Fruit fly (Drosophila melanogaster) S2 (cell line): Measurements from ENCODE around the gene Amacr.

Experiments used
- CG8478 ChIP-seq: fragments of >200 bp; optimal IDR thresholded peaks from 2 replicates; lab custom pipeline; 2018
- CTCF ChIP-seq, 2 experiments: fragments of >200 bp; optimal IDR thresholded peaks; 2 replicates each; lab custom pipeline; 2018

The Amacr gene

DNA sequence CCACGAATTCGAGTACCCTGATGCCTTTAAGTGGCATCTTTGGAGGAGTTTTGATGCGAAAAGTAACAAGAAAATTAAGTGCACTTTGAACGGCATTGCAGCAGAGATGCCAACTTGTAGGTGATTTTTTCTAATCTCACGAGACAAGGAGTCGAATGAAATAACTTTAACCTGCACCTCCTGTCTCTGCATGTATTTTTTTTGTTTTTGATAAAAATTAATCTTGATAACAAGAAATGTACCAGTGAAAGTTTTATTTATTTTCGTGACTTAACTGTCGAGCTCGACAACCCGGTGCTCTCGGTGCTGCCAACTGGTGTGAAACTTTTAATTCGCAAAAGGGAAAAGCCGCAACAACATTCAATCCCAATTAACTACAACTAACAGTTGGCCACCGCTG, at the start of gene Amacr, which contains the start of gene Ns4:
TSS of gene Amacr (minus strand) at position 182 of the 400 bp plus-strand sequence.
TSS of gene Ns4 (plus strand) at position 317 of the 400 bp plus-strand sequence.
- TF ChIP-seq CG8478 (lab: Kevin White, UChicago) (no peak), CTCF (optimal IDR thresholded peaks at IDR 0.05; lab: Kevin White, UChicago) (no peak)

DNA sequence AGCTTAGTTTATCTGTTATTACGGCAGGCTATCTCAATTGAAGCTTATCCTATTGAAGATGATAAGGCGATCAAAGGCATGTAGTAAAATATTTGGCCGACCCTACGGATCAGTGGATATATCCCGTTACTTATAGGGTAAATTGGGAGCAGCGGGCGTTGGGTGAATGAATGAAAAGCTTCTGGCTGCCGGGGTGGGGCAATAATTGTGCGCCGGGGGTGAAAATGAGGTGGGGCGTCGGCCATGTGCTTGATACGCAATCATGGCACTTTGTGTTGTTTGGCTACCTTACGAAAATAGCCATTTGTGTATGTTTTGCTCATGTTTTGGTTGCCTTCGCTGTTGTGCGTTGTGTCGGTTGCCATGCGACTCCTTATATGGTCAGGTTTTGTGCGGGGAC, 49.7 kb upstream of the Amacr start:
- TF ChIP-seq CTCF (optimal IDR thresholded peaks at IDR 0.05; lab: Kevin White, UChicago) (no peak), CG8478 (lab: Kevin White, UChicago) (no peak)

DNA sequence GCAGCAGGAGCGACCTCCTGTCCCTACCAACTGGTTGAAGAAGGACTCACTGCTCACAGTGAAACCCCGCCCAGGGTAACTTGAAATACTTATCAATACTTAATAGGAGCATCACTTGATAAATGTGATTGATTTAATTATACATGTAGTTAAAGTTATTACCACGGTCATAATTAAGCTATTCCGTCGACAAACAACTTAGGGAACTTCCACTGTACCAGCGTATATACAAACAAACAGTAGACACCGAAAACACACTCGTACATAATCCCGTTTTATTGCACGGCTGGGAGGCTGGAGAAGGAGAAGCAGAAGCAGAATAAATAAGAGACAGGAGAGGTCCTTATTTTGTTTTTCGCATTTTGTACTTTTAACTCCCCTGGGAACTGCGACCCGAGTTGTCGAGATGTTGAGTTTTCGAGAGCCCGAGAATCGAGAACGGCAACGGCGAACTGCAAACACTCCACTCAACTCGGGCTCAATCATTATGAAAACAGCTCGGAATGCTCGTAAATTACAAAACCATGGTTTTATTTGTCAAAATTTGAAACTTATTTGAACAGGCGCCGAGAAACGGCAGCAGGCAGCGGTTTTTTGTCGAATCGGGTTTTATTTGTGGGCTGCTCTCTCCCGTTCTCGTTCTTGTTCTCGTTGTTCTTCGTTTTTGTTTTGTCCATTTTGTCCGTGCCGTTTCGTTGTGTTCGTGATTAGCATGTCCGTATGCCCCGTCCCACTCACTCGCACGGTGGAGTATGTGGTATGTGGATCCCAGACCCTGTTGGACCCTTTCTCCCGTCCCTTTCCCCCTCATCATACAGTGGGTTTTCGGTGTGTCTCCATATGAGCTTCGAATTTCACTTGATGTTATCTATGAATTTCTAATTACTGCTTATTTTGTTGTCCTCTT, 48.1 kb upstream of the Amacr start:
- TF ChIP-seq CTCF (optimal IDR thresholded peaks at IDR 0.05; lab: Kevin White, UChicago) = no peak
- no peak for TF ChIP-seq CG8478 (lab: Kevin White, UChicago)

DNA sequence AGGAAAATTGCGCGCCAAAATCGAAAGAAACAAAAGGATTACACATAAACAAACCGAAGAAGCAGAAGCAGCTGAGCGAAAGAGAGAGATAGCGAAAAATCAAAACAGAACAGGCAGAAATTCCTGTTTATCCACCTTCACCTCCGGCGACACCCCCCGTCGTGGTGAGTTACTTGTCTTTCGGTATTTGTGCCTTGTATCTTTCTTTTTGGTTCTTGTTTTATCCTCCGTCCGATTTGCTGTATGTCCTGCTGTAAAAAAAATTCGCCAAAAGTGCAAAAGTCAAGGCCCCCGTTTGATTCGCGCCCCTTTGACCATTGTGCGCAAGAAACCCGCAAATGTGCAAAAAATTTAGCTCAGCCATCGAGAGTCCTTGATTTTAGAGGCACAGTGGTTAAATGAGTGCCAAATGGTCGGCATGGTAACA, 46.2 kb upstream of the Amacr start:
- TF ChIP-seq CTCF (optimal IDR thresholded peaks at IDR 0.05; lab: Kevin White, UChicago) (no peak), CG8478 (lab: Kevin White, UChicago) (no peak)

DNA sequence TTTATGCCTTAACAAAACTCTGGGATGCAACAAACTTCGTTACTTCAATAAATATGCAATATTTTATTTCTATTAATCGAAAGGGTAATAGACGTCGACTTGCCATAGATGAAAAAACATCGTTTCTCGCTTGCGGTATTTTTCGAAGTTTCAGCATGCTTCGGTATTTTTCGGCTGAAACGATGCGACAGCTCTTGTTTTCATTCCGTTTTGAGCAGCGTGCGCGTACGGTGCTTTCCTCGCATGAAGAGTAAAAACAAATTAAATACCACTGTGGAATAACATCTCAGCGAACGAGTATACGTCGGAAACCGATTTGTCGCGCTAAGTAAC, 45.3 kb upstream of the Amacr start, which contains the start of gene CG9328:
TSS of gene CG9328 (plus strand) at position 201 of the 333 bp plus-strand sequence.
- TF ChIP-seq CTCF (optimal IDR thresholded peaks at IDR 0.05; lab: Kevin White, UChicago) (no peak), CG8478 (lab: Kevin White, UChicago) (no peak)

DNA sequence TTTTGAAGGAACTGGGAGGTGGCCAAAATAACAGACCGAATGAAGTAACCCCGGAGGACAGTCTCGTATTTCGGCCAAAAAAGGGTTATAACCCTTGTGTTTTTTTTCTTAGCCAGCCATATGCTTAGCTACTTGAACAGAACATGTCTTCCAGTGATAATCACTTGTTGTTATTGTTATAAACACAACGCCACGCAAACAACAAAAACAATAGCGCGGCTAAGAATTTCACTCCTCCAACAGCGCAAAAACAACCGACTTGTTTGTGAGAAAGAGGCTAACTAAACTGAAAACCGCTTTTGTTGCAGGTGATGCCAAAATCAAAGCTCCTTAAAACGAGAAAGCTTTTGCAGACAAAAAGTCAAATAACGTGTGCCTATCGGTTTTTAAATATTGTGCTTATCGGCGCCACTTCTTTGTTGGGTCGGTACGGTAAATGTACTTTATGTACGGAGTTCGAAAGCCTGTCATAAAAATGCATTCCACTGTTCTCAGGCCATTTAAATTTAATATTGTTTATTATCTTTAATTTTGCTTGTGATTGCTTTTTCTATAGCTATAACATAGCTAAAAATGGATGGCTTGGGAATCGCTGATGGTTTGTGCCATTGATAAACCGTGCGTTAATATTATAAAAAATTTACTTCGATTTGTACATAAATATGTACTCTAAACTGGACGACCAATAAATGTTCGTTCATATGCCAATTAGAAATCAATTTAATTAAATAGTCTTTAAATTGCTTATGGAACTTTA, 44.8 kb upstream of the Amacr start, which contains the start of gene vari:
TSS of gene vari (minus strand) at position 285 of the 757 bp plus-strand sequence.
- TF ChIP-seq CG8478 (lab: Kevin White, UChicago) (no peak), CTCF (optimal IDR thresholded peaks at IDR 0.05; lab: Kevin White, UChicago) (no peak)

DNA sequence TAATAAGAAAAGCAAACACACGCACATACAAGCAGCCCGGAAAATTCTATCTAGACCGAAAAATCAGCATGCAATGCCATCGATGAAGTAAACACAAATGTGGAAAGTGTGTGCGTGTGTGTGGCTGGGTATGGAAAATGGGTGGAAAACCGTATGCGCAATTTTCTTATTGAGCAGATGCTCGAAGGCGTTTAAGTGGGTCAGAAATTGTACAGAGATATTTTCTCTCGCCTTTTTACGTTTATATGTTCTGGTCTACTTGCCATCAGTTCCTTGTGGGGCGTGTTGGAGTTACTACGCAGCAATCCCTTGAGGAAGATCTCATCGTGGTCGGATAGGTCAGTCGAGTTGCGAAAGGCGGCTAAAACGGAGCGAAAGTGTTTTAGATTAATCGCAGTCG, 43.6 kb upstream of the Amacr start:
- TF ChIP-seq CG8478 (lab: Kevin White, UChicago) (no peak), CTCF (optimal IDR thresholded peaks at IDR 0.05; lab: Kevin White, UChicago) (no peak)

DNA sequence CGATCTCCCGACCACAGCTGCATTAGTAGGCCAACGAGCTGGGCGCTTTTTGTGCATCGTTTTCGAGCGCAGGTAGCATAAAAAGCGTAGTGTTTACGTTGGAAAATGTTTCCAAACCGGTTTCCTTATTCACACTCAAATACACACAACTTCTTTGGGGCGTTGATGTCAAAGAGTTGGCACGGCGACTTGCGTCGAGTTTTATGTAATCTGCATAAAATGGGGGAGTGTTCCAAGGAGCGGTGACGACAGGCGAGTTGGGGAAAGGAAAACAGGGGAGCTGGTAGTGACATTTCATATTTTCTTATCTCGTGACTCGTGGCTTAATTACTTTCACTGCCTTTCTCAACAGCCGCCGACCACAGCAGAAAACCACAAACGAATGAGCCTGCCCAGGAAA, 42.5 kb upstream of the Amacr start:
- TF ChIP-seq CTCF (optimal IDR thresholded peaks at IDR 0.05; lab: Kevin White, UChicago) = no peak

DNA sequence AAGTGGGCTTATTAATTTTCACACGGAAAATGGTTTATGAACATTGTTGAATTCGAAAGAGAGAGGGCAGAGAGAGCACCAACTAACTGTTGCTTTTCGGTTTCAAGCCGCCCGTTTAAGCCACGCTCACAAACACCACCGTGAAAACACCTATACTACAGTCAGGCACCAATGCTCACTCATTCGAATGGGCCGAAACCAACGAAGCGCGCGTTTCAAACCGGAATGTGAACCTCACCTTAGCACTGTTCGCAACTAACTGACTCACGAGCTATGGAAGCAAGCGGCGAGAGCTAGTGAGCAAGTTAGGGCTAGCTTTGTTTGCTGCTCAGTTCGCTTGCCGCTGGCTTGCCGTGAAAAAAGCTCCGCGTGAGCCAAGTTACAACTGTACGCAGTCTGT, 41.7 kb upstream of the Amacr start:
- TF ChIP-seq CTCF (optimal IDR thresholded peaks at IDR 0.05; lab: Kevin White, UChicago) = no peak
- no peak for TF ChIP-seq CG8478 (lab: Kevin White, UChicago)

DNA sequence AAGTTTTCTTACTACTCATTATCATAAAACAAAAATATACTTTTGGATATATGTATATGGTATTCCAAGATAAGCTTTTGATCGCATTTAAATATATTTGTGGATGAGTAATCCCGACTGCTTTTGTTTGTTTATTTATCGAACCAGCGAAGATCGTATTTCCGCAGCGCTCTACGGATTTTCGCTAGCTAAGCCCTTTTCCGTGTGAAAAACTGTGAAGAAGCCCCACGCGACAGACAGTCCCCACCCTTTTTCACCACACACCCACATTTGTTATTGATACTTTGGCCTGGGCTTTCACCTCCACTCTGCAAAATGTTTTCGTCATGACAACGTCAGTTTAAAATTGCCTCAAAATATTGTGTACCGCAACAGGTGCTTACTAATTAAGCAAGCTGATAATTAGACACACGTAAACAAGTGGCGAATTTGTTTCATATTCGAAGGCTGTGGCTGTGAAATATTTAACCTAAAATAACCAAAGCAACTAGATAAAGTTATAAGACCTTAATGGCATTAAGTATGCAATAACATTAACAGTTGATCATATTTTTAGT, 40.9 kb upstream of the Amacr start:
- no peak for TF ChIP-seq CTCF (optimal IDR thresholded peaks at IDR 0.05; lab: Kevin White, UChicago)
- no peak for TF ChIP-seq CG8478 (lab: Kevin White, UChicago)

DNA sequence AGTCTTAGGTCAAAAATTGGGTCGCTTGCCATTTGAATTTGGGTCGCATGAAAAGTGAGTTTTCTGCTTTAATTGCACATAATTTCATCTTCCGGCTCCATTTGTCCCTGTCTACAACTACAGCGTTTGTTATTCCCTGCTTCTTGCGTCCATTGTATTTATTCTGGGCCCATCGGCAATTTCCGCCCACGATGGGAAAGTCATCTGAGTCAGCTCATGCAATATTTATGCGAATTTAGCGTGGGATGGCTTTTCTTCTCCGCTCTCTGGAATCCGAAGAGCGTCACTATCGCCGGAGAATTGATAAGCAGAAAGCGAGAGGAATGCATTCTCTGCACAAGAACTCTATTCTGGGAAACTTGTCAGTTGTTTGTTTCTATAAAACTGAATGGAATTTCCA, 40.4 kb upstream of the Amacr start:
- TF ChIP-seq CG8478 (lab: Kevin White, UChicago) (no peak), CTCF (optimal IDR thresholded peaks at IDR 0.05; lab: Kevin White, UChicago) (no peak)

DNA sequence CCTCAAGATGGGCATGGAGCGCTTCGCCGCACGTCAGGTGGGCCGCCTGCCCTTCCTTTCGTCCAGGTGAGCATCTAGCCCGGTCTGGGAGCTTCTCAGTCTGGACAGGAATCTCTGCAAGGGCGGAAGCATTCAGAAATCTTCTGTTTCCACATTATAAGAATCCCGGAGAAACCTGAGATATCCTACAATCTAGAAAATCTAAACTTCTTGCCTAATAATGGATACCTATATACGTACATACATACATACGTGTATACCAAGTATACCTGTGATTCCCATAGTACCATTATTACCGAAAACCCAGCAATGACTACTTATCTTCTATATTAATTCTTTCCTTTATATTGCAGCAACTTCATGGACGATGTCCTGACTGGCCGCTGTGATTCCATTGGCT, 35.9 kb upstream of the Amacr start:
- TF ChIP-seq CTCF (optimal IDR thresholded peaks at IDR 0.05; lab: Kevin White, UChicago) (no peak), CG8478 (lab: Kevin White, UChicago) (no peak)

DNA sequence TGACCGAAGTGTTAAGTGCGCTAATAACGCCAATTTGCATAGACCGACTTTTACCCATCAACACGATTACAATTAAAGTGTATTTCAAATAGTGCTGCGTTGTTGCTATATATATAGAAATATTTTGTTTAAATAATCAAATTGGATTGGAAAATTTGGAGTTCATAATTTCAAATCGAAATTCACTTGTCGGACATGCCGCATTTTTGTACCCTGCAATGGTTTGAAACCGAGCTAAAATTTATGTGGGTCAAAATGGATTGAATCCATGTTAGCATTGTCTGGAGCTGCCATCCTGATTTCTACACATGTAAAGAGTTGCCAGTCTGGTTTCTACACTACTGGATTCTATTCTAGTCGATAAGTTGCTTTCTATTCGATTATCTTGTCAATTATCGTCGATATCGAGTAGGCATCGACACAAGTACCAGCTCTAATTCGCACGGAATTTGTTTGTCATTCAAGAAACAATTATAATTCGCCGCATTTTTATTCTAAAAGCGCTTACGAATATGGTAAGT, 35.2 kb upstream of the Amacr start, which contains the start of gene Pomp:
TSS of gene Pomp (plus strand) at position 386 of the 521 bp plus-strand sequence.
- TF ChIP-seq CG8478 (lab: Kevin White, UChicago) (no peak), CTCF (optimal IDR thresholded peaks at IDR 0.05; lab: Kevin White, UChicago) (peak; percentile 77 to 78)

DNA sequence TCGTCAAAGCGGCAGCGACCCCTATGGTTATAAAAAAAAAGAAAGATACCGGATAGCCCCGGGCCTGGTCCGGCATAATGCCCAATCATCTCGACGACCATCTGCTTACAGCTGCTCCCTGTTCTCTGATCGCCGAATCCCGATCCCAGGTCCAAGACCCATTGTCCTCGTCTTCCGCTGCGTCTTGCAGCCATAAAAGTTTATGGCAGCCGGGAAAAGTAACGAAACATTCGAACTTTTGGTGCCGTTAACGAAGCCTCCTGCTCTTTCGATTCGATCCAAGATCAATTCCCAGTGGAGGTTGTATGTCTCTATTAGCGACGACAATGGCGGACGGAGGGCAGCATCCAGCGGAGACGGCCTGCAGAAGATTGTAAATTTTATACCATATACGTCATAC, 33.2 kb upstream of the Amacr start:
- TF ChIP-seq CTCF (optimal IDR thresholded peaks at IDR 0.05; lab: Kevin White, UChicago) (no peak), CG8478 (lab: Kevin White, UChicago) (no peak)
